Worm (Caenorhabditis elegans): ENCODE results near the gene K06H6.1.

Gene K06H6.1

DNA sequence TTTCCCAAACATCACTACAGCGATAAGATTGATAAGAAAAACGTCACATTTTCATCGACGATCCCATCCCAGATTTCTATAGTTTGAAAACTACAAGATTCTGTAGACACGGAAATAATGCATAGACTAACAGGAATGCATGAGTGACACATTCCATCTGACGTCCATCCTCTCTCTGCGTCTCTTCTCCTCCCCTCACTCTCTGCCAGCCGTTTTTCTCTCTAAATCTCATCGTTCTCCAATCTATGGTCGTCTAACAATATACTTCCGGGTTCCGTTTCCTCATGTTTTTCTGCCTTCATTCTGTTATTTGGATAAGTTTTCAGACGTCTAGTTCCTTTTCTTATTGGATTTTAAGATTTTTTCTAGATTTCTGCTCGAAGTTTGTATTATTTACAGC is 31.1 kb downstream of the K06H6.1 start, which contains the start of gene F48G7.4:
F48G7.4 (plus strand) TSS at position 400 of the 400 bp plus-strand sequence.
- no peak for TF ChIP-seq sea-1 (GFP tag; conservative IDR thresholded peaks at IDR 0.05)
- TF ChIP-seq hnd-1 (tag; optimal IDR thresholded peaks at IDR 0.05): no peak
- TF ChIP-seq B0310.2 (tag; optimal IDR thresholded peaks at IDR 0.05): no peak
- TF ChIP-seq hmg-4 (GFP tag; optimal IDR thresholded peaks at IDR 0.05): no peak
- no peak for TF ChIP-seq tbx-37 (GFP tag; conservative IDR thresholded peaks at IDR 0.05)
- TF ChIP-seq aly-1 (tag; optimal IDR thresholded peaks at IDR 0.05): no peak
- no peak for TF ChIP-seq tra-4 (tag; optimal IDR thresholded peaks at IDR 0.05)
- TF ChIP-seq flt-1 (GFP tag; IDR thresholded peaks at IDR 0.05): no peak
- no peak for TF ChIP-seq hmbx-1 (tag; optimal IDR thresholded peaks at IDR 0.05)
- no peak for TF ChIP-seq ama-1 (optimal IDR thresholded peaks at IDR 0.05)
- no peak for TF ChIP-seq F13C5.2 (tag; optimal IDR thresholded peaks at IDR 0.05)
- TF ChIP-seq ceh-36 (tag; optimal IDR thresholded peaks at IDR 0.05): no peak
- TF ChIP-seq ets-7 (tag; optimal IDR thresholded peaks at IDR 0.05): no peak
- no peak for TF ChIP-seq tbx-11 (GFP tag; IDR thresholded peaks at IDR 0.05)
- no peak for TF ChIP-seq ceh-13 (GFP tag; optimal IDR thresholded peaks at IDR 0.05)
- no peak for TF ChIP-seq pes-1 (GFP tag; IDR thresholded peaks at IDR 0.05)
- TF ChIP-seq scrt-1 (GFP tag; IDR thresholded peaks at IDR 0.05): no peak

DNA sequence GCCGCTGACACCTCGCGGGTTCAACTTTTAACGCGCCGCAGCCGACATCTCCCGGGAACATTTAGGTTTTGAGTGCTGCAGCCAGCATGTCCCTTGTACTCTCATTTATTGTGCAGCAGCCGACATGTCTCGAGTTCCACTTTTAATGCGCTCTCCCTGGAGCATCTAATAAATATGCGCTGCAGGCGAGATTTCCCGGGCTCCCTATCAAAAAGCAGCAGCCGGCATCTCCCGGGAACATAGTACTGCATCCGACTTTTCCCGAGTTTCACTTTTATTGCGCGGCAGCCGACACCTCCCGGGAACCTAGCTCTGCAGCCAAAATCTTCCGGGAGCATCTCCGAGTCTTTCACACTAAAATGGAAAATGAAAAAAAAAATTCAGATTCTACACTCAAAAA is 33.1 kb downstream of the K06H6.1 start:
- TF ChIP-seq ets-7 (tag; optimal IDR thresholded peaks at IDR 0.05) (no peak), ceh-13 (GFP tag; optimal IDR thresholded peaks at IDR 0.05) (no peak), scrt-1 (GFP tag; IDR thresholded peaks at IDR 0.05) (no peak), F13C5.2 (tag; optimal IDR thresholded peaks at IDR 0.05) (no peak), B0310.2 (tag; optimal IDR thresholded peaks at IDR 0.05) (no peak), tbx-11 (GFP tag; IDR thresholded peaks at IDR 0.05) (no peak), ceh-36 (tag; optimal IDR thresholded peaks at IDR 0.05) (no peak), flt-1 (GFP tag; IDR thresholded peaks at IDR 0.05) (no peak), ama-1 (optimal IDR thresholded peaks at IDR 0.05) (no peak), sea-1 (GFP tag; conservative IDR thresholded peaks at IDR 0.05) (no peak), hmg-4 (GFP tag; optimal IDR thresholded peaks at IDR 0.05) (no peak), hnd-1 (tag; optimal IDR thresholded peaks at IDR 0.05) (no peak)

- TF ChIP-seq sea-1 (GFP tag; conservative IDR thresholded peaks at IDR 0.05): no peak
- no peak for TF ChIP-seq aly-1 (tag; optimal IDR thresholded peaks at IDR 0.05)
- no peak for TF ChIP-seq pes-1 (GFP tag; IDR thresholded peaks at IDR 0.05)
- no peak for TF ChIP-seq scrt-1 (GFP tag; IDR thresholded peaks at IDR 0.05)
- TF ChIP-seq hmbx-1 (tag; optimal IDR thresholded peaks at IDR 0.05): no peak
- no peak for TF ChIP-seq tbx-11 (GFP tag; IDR thresholded peaks at IDR 0.05)
- no peak for TF ChIP-seq hmg-4 (GFP tag; optimal IDR thresholded peaks at IDR 0.05)
- TF ChIP-seq tra-4 (tag; optimal IDR thresholded peaks at IDR 0.05): no peak
- no peak for TF ChIP-seq B0310.2 (tag; optimal IDR thresholded peaks at IDR 0.05)
- no peak for TF ChIP-seq flt-1 (GFP tag; IDR thresholded peaks at IDR 0.05)
- TF ChIP-seq ceh-36 (tag; optimal IDR thresholded peaks at IDR 0.05): no peak
- no peak for TF ChIP-seq ets-7 (tag; optimal IDR thresholded peaks at IDR 0.05)
- no peak for TF ChIP-seq ceh-13 (GFP tag; optimal IDR thresholded peaks at IDR 0.05)
- no peak for TF ChIP-seq F13C5.2 (tag; optimal IDR thresholded peaks at IDR 0.05)
- TF ChIP-seq tbx-37 (GFP tag; conservative IDR thresholded peaks at IDR 0.05): no peak
- no peak for TF ChIP-seq hnd-1 (tag; optimal IDR thresholded peaks at IDR 0.05)
These were observed 35.0 kb downstream of the K06H6.1 start, which contains the start of gene F48G7.5 for ce11 chrV:622902-623301. Gene F48G7.5, minus strand, starts transcription at chrV:622935.

DNA sequence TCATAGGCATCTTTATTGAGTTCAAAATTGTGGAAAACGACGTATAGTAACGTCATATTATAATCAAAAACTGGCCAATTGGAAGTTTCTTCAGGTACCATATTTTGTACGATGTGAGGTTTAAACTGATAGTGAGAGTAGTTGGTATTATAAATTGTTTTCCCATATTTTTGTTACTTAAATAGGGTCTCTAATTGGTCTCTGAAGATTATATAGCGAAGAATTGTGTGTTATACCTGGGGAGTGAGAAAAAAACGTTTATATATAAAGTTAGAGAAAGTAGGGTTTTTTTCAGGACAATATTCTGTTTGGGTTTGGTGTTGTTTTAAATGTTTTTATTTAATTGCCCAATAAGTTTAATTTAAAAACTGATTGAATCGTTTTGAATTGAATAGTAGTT is 37.0 kb downstream of the K06H6.1 start, which contains the start of gene srt-17:
srt-17 (minus strand) TSS at position 101 of the 400 bp plus-strand sequence.
- no peak for TF ChIP-seq hnd-1 (tag; optimal IDR thresholded peaks at IDR 0.05)
- no peak for TF ChIP-seq ama-1 (optimal IDR thresholded peaks at IDR 0.05)
- no peak for TF ChIP-seq F13C5.2 (tag; optimal IDR thresholded peaks at IDR 0.05)
- no peak for TF ChIP-seq B0310.2 (tag; optimal IDR thresholded peaks at IDR 0.05)
- TF ChIP-seq tbx-37 (GFP tag; conservative IDR thresholded peaks at IDR 0.05): no peak
- TF ChIP-seq flt-1 (GFP tag; IDR thresholded peaks at IDR 0.05): no peak
- no peak for TF ChIP-seq tra-4 (tag; optimal IDR thresholded peaks at IDR 0.05)
- TF ChIP-seq ets-7 (tag; optimal IDR thresholded peaks at IDR 0.05): no peak
- TF ChIP-seq aly-1 (tag; optimal IDR thresholded peaks at IDR 0.05): no peak
- no peak for TF ChIP-seq scrt-1 (GFP tag; IDR thresholded peaks at IDR 0.05)
- TF ChIP-seq hmg-4 (GFP tag; optimal IDR thresholded peaks at IDR 0.05): no peak
- no peak for TF ChIP-seq tbx-11 (GFP tag; IDR thresholded peaks at IDR 0.05)

ce11 chrV:626321-626720 is 38.4 kb downstream of the K06H6.1 start, which contains the start of gene F48G7.7:
Gene F48G7.7, minus strand, starts transcription at chrV:626421.
- TF ChIP-seq ceh-13 (GFP tag; optimal IDR thresholded peaks at IDR 0.05): no peak
- no peak for TF ChIP-seq hmg-4 (GFP tag; optimal IDR thresholded peaks at IDR 0.05)
- TF ChIP-seq pes-1 (GFP tag; IDR thresholded peaks at IDR 0.05): no peak
- TF ChIP-seq scrt-1 (GFP tag; IDR thresholded peaks at IDR 0.05): no peak
- TF ChIP-seq tbx-11 (GFP tag; IDR thresholded peaks at IDR 0.05): no peak
- TF ChIP-seq B0310.2 (tag; optimal IDR thresholded peaks at IDR 0.05): no peak
- TF ChIP-seq sea-1 (GFP tag; conservative IDR thresholded peaks at IDR 0.05): no peak
- TF ChIP-seq hnd-1 (tag; optimal IDR thresholded peaks at IDR 0.05): no peak
- TF ChIP-seq hmbx-1 (tag; optimal IDR thresholded peaks at IDR 0.05): no peak
- TF ChIP-seq ceh-36 (tag; optimal IDR thresholded peaks at IDR 0.05): no peak

DNA sequence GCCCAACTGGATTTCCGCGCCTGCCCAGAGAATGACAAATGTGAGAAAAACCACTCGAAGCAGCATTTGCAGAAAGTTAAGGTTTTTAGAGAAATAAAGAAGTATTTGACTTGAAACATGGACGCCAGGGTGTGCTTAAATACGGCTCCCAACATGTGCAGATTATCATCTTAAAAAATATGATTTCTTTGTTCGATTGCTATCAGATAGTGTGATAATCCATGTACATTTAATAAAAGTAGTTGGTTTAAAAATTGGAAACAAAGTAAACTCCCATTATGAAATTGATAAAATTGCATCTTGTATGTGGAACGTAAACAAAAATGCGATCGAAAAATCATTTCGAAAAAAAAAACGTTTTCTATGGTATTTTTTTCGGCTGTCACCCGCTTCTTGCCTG is 39.7 kb downstream of the K06H6.1 start, which contains the start of gene F48G7.8:
F48G7.8 (minus strand) TSS at position 101 of the 400 bp plus-strand sequence.
- TF ChIP-seq aly-1 (tag; optimal IDR thresholded peaks at IDR 0.05): no peak
- no peak for TF ChIP-seq hmbx-1 (tag; optimal IDR thresholded peaks at IDR 0.05)

DNA sequence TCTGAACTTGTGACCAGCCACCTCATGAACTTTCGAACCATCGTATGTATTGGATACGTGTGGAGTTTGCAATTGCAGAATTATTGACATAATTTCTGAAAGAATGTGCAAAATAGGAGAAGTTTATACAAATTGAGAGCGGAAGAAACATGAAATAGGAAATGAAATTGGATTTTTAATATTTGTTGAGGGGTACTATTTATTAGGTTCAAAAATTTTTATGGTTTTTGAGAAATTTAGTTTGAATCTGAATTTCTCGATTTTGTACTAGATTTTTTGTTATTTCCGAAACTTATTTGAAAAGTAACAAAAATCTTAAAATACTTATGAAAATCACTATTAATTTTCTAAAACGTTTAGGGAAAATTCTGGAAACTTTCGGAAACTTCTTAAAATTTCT is 40.6 kb downstream of the K06H6.1 start, which contains the start of gene F48G7.9:
F48G7.9 (minus strand) TSS at position 101 of the 400 bp plus-strand sequence.
- TF ChIP-seq hmg-4 (GFP tag; optimal IDR thresholded peaks at IDR 0.05): no peak
- no peak for TF ChIP-seq tra-4 (tag; optimal IDR thresholded peaks at IDR 0.05)
- no peak for TF ChIP-seq F13C5.2 (tag; optimal IDR thresholded peaks at IDR 0.05)
- TF ChIP-seq tbx-37 (GFP tag; conservative IDR thresholded peaks at IDR 0.05): no peak
- no peak for TF ChIP-seq flt-1 (GFP tag; IDR thresholded peaks at IDR 0.05)
- no peak for TF ChIP-seq scrt-1 (GFP tag; IDR thresholded peaks at IDR 0.05)
- TF ChIP-seq aly-1 (tag; optimal IDR thresholded peaks at IDR 0.05): no peak
- no peak for TF ChIP-seq ets-7 (tag; optimal IDR thresholded peaks at IDR 0.05)
- TF ChIP-seq ceh-13 (GFP tag; optimal IDR thresholded peaks at IDR 0.05): no peak
- TF ChIP-seq pes-1 (GFP tag; IDR thresholded peaks at IDR 0.05): no peak
- no peak for TF ChIP-seq hmbx-1 (tag; optimal IDR thresholded peaks at IDR 0.05)
- no peak for TF ChIP-seq ceh-36 (tag; optimal IDR thresholded peaks at IDR 0.05)
- no peak for TF ChIP-seq tbx-11 (GFP tag; IDR thresholded peaks at IDR 0.05)
- TF ChIP-seq hnd-1 (tag; optimal IDR thresholded peaks at IDR 0.05): no peak
- no peak for TF ChIP-seq B0310.2 (tag; optimal IDR thresholded peaks at IDR 0.05)
- no peak for TF ChIP-seq ama-1 (optimal IDR thresholded peaks at IDR 0.05)
- TF ChIP-seq sea-1 (GFP tag; conservative IDR thresholded peaks at IDR 0.05): no peak
